Worm (Caenorhabditis elegans): ENCODE results near the gene sto-1.

DNA sequence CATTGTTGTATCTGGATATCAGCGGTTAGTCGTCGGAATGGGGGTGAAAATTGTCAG, 10.8 kb downstream of the sto-1 start, which contains the start of the genes unc-98 and F08C6.18:
- TF ChIP-seq mep-1 (tag; optimal IDR thresholded peaks at IDR 0.05): no peak
- TF ChIP-seq nhr-28 (tag; optimal IDR thresholded peaks at IDR 0.05): no peak
- no peak for TF ChIP-seq nhr-6 (tag; optimal IDR thresholded peaks at IDR 0.05)
- no peak for TF ChIP-seq ZK546.5 (tag; optimal IDR thresholded peaks at IDR 0.05)
- TF ChIP-seq F44E2.7 (GFP tag; IDR thresholded peaks at IDR 0.05): no peak
- TF ChIP-seq pqm-1 (tag; optimal IDR thresholded peaks at IDR 0.05): no peak
- TF ChIP-seq ceh-32 (tag; optimal IDR thresholded peaks at IDR 0.05; ENCODE audit: poor library complexity): no peak
- no peak for TF ChIP-seq fos-1 (tag; optimal IDR thresholded peaks at IDR 0.05)
- TF ChIP-seq nhr-237 (tag; optimal IDR thresholded peaks at IDR 0.05): no peak
- no peak for TF ChIP-seq F37D6.2 (tag; optimal IDR thresholded peaks at IDR 0.05)
- no peak for TF ChIP-seq unc-62 (GFP tag; optimal IDR thresholded peaks at IDR 0.05 in 1 of 2)
- no peak for TF ChIP-seq unc-62 (tag; optimal IDR thresholded peaks at IDR 0.05)

Measured in whole organism, L4 larva.